Worm (Caenorhabditis elegans): ENCODE data around the gene R02E12.4.

DNA sequence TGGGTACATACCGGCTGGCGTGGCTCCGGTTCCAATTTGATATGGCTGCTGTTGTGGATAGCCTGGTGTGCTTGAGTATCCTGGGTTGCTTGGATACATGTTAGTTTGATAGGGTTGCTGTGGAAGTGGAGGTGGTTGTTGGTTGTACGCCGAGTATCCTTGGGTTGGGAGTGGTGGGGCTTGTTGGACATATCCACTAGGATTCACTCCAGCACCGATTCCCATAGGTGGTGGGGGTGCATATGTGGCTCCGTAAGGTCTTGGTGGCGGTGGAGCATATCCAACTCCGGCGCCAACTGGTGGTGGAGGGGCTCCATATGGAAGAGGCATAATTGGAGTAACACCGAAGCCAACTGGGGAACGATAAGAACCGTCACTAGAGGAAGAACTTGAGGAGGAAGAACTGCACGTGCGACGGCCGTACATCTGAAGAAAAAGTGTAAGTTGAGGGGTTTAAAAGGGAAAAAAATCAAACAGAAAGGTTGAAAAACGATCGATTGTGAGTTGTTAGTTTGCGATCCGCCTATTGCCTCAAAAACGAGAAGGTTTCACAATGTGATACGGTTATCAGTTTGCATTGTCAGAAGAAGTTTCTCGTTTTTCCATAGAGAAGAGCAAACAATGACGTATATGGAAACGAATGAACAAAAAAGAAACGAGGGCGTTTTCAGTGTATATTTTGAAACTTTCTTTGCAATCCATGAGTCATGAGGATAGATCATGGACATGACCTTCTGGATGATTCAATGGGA is 36.7 kb upstream of the R02E12.4 start, which contains the start of gene C16B8.3:
- TF ChIP-seq F23B12.7 (tag; optimal IDR thresholded peaks at IDR 0.05; ENCODE audit: insufficient read depth) (peak; percentile 62), snpc-3.4 (tag; optimal IDR thresholded peaks at IDR 0.05) (no peak)

Data from whole organism, young adult.